Fruit fly (Drosophila melanogaster) whole organism, prepupa: ENCODE results near the gene CG15878.

Source experiments
- CG11294 ChIP-seq: fragments of 200-800 bp; sonication (Bioruptor generic); IDR thresholded peaks from 2 replicates; pipeline ENCODE4 v1.3.6; 2022; ENCODE audit warnings: missing biosample characterization, missing genetic modification characterization
- CG11762 ChIP-seq: fragments of 200-800 bp; sonication (Bioruptor generic); optimal IDR thresholded peaks from 3 replicates; lab custom pipeline; 2016; ENCODE audit warnings: missing biosample characterization, missing genetic modification characterization; ENCODE audit not compliant: insufficient read depth
- CG1621 ChIP-seq: fragments of 200-800 bp; sonication (Bioruptor generic); optimal IDR thresholded peaks from 3 replicates; lab custom pipeline; 2018; ENCODE audit warnings: missing biosample characterization, mild to moderate bottlenecking, missing genetic modification characterization
- CG16779 ChIP-seq: fragments of 200-800 bp; sonication (Bioruptor generic); optimal IDR thresholded peaks from 3 replicates; lab custom pipeline; 2017; ENCODE audit warnings: missing biosample characterization, mild to moderate bottlenecking, missing genetic modification characterization
- CG6808 ChIP-seq: fragments of 200-800 bp; sonication (Bioruptor generic); optimal IDR thresholded peaks from 3 replicates; lab custom pipeline; 2017; ENCODE audit warnings: missing biosample characterization, missing genetic modification characterization, mild to moderate bottlenecking, moderate library complexity, missing genetic modification reagents
- CG8632 ChIP-seq: fragments of 200-800 bp; sonication (Bioruptor generic); optimal IDR thresholded peaks from 3 replicates; lab custom pipeline; 2016; ENCODE audit warnings: missing biosample characterization, missing genetic modification characterization
- Lpt ChIP-seq: fragments of 200-800 bp; sonication (Bioruptor generic); optimal IDR thresholded peaks from 3 replicates; lab custom pipeline; 2016; ENCODE audit warnings: missing biosample characterization, missing genetic modification characterization
- Met ChIP-seq: fragments of 200-800 bp; sonication (Bioruptor generic); optimal IDR thresholded peaks from 3 replicates; lab custom pipeline; 2016; ENCODE audit warnings: missing biosample characterization, missing genetic modification characterization
- esn ChIP-seq: fragments of 200-800 bp; sonication (Bioruptor generic); optimal IDR thresholded peaks from 2 replicates; lab custom pipeline; 2016; ENCODE audit warnings: missing biosample characterization, mild to moderate bottlenecking, missing genetic modification characterization, moderate library complexity
- fd85E ChIP-seq: fragments of 200-800 bp; sonication (Bioruptor generic); optimal IDR thresholded peaks from 3 replicates; lab custom pipeline; 2016; ENCODE audit warnings: missing biosample characterization, missing genetic modification characterization

DNA sequence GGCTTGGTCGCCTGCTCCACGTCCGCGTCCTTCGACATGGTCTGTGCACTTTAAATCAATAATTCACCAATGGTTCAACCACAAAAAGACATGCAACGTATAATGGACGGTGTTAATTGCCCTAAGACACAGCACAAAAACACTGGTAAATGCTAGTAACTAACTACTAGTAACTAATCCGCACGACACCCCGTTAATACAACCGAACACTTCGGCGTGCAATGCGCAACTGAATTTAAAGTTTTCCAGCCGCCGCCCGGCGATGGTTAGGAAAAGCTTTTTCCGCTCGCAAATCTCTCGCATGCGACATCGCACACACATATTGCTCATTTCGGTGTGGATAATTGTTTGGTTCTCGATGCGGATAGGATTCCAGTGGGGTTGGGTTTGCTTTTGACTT is 43.5 kb upstream of the CG15878 start:
- no peak for TF ChIP-seq CG16779 (tag; lab: Kevin White, UChicago)
- no peak for TF ChIP-seq CG1621 (tag; lab: Kevin White, UChicago)
- no peak for TF ChIP-seq esn (GFP tag; lab: Kevin White, UChicago)
- no peak for TF ChIP-seq Lpt (GFP tag; lab: Kevin White, UChicago)
- no peak for TF ChIP-seq CG8632 (GFP tag; lab: Kevin White, UChicago)
- TF ChIP-seq Met (GFP tag; lab: Kevin White, UChicago), result no peak
- TF ChIP-seq CG11762, result no peak
- TF ChIP-seq CG6808 (GFP tag; lab: Kevin White, UChicago), result no peak
- no peak for TF ChIP-seq fd85E (GFP tag; lab: Kevin White, UChicago)
- no peak for TF ChIP-seq CG11294 (GFP tag; lab: Robert Waterston, UW)
